Worm (Caenorhabditis elegans) whole organism, young adult: ENCODE measurements around the gene C11E4.7.

Experiments used
- B0035.1 ChIP-seq: sonication (generic microtip); optimal IDR thresholded peaks from 2 replicates; lab custom pipeline; 2016; ENCODE audit warnings: missing genetic modification characterization, mild to moderate bottlenecking, missing compliant biosample characterization, missing genotype, missing genetic modification reagents
- B0336.3 ChIP-seq: fragments of 200-800 bp; sonication (Bioruptor generic); IDR thresholded peaks from 2 replicates; pipeline ENCODE4 v1.3.6; 2022; ENCODE audit warnings: missing genetic modification characterization, missing compliant biosample characterization
- C17E4.6 ChIP-seq: fragments of 200-800 bp; sonication (Bioruptor generic); IDR thresholded peaks from 2 replicates; pipeline ENCODE4 v1.3.6; 2022; ENCODE audit warnings: missing genetic modification reagents, missing genetic modification characterization, missing compliant biosample characterization
- F22D6.2 ChIP-seq: sonication (generic microtip); optimal IDR thresholded peaks from 2 replicates; lab custom pipeline; 2016; ENCODE audit warnings: mild to moderate bottlenecking, missing genetic modification characterization, missing compliant biosample characterization
- F37B4.10 ChIP-seq: fragments of 200-800 bp; sonication (Bioruptor generic); IDR thresholded peaks from 2 replicates; pipeline ENCODE4 v1.3.6; 2022; ENCODE audit warnings: missing genetic modification characterization, missing compliant biosample characterization
- F57A8.1 ChIP-seq: fragments of 200-800 bp; sonication (Bioruptor generic); optimal IDR thresholded peaks from 2 replicates; lab custom pipeline; 2018; ENCODE audit warnings: mild to moderate bottlenecking, missing genetic modification characterization, moderate library complexity, missing compliant biosample characterization
- K12H6.12 ChIP-seq: fragments of 200-800 bp; sonication (Bioruptor generic); optimal IDR thresholded peaks from 2 replicates; lab custom pipeline; 2018; ENCODE audit warnings: mild to moderate bottlenecking, missing genetic modification characterization, missing compliant biosample characterization
- T07F8.4 ChIP-seq: sonication (generic microtip); optimal IDR thresholded peaks from 2 replicates; lab custom pipeline; 2016; ENCODE audit warnings: mild to moderate bottlenecking, missing genetic modification characterization, moderate library complexity, missing compliant biosample characterization
- Y53G8AR.9 ChIP-seq: fragments of 200-800 bp; sonication (Bioruptor generic); conservative IDR thresholded peaks from 2 replicates; pipeline ENCODE4 v1.3.6; 2022; ENCODE audit warnings: missing genetic modification reagents, missing genetic modification characterization, missing compliant biosample characterization
- Y67H2A.10 ChIP-seq: fragments of 200-800 bp; sonication (Bioruptor generic); conservative IDR thresholded peaks from 2 replicates; pipeline ENCODE4 v1.3.6; 2022; ENCODE audit warnings: missing genetic modification reagents, missing genetic modification characterization, missing compliant biosample characterization
- aptf-3 ChIP-seq: fragments of 200-800 bp; sonication (Bioruptor generic); IDR thresholded peaks from 2 replicates; pipeline ENCODE4 v1.3.6; 2022; ENCODE audit warnings: missing genetic modification characterization, missing compliant biosample characterization
- attf-5 ChIP-seq: fragments of 200-800 bp; sonication (Bioruptor generic); optimal IDR thresholded peaks from 2 replicates; lab custom pipeline; 2018; ENCODE audit warnings: mild to moderate bottlenecking, missing genetic modification characterization, missing compliant biosample characterization
- attf-6 ChIP-seq: fragments of 200-800 bp; sonication (Bioruptor generic); IDR thresholded peaks from 2 replicates; pipeline ENCODE4 v1.3.6; 2022; ENCODE audit warnings: missing genetic modification reagents, missing genetic modification characterization, missing compliant biosample characterization
- ceh-27 ChIP-seq: fragments of 200-800 bp; sonication (Bioruptor generic); optimal IDR thresholded peaks from 2 replicates; lab custom pipeline; 2018; ENCODE audit warnings: mild to moderate bottlenecking, missing genetic modification characterization, moderate library complexity, missing compliant biosample characterization
- ceh-79 ChIP-seq: sonication (generic microtip); optimal IDR thresholded peaks from 2 replicates; lab custom pipeline; 2017; ENCODE audit warnings: mild to moderate bottlenecking, missing genetic modification characterization, missing compliant biosample characterization
- dox-1 ChIP-seq: fragments of 200-800 bp; sonication (Bioruptor generic); IDR thresholded peaks from 2 replicates; pipeline ENCODE4 v1.3.6; 2022; ENCODE audit warnings: missing genetic modification reagents, missing genetic modification characterization, missing compliant biosample characterization
- efl-1 ChIP-seq: fragments of 150-350 bp; optimal IDR thresholded peaks from 2 replicates; lab custom pipeline; 2014; ENCODE audit warnings: missing biosample characterization, missing genetic modification reagents, missing genetic modification characterization
- egl-18 ChIP-seq: fragments of 200-800 bp; sonication (Bioruptor generic); IDR thresholded peaks from 2 replicates; pipeline ENCODE4 v1.3.6; 2022; ENCODE audit warnings: missing genetic modification reagents, missing genetic modification characterization, missing compliant biosample characterization
- egrh-3 ChIP-seq: fragments of 200-800 bp; sonication (Bioruptor generic); IDR thresholded peaks from 2 replicates; pipeline ENCODE4 v1.3.6; 2022; ENCODE audit warnings: missing genetic modification reagents, missing genetic modification characterization, missing compliant biosample characterization
- hlh-12 ChIP-seq: sonication (generic microtip); optimal IDR thresholded peaks from 2 replicates; lab custom pipeline; 2016; ENCODE audit warnings: missing genetic modification characterization, missing compliant biosample characterization
- let-526 ChIP-seq: fragments of 200-800 bp; sonication (Bioruptor generic); IDR thresholded peaks from 2 replicates; pipeline ENCODE4 v1.3.6; 2022; ENCODE audit warnings: missing genetic modification reagents, missing genetic modification characterization, missing compliant biosample characterization
- lin-26 ChIP-seq: fragments of 200-800 bp; sonication (Bioruptor generic); IDR thresholded peaks from 2 replicates; pipeline ENCODE4 v1.3.6; 2022; ENCODE audit warnings: missing genetic modification reagents, missing genetic modification characterization, missing compliant biosample characterization
- lin-35 ChIP-seq, 3 experiments: fragments of 150-350 bp in 2 of 3; sonication (generic microtip) in 1 of 3; optimal IDR thresholded peaks; 2 replicates each; lab custom pipeline; 2014 to 2018; ENCODE audit warnings: missing biosample characterization in 3 of 3, missing genetic modification characterization in 3 of 3, missing genetic modification reagents in 3 of 3
- lsl-1 ChIP-seq: fragments of 200-800 bp; sonication (Bioruptor generic); optimal IDR thresholded peaks from 2 replicates; lab custom pipeline; 2018; ENCODE audit warnings: mild to moderate bottlenecking, missing genetic modification characterization, moderate library complexity, missing compliant biosample characterization
- lsy-27 ChIP-seq: sonication (generic microtip); optimal IDR thresholded peaks from 2 replicates; lab custom pipeline; 2017; ENCODE audit warnings: missing genetic modification characterization, mild to moderate bottlenecking, missing compliant biosample characterization, antibody characterized with exemption, missing genotype, borderline replicate concordance; ENCODE audit not compliant: insufficient read depth
- madf-3 ChIP-seq: fragments of 200-800 bp; sonication (Bioruptor generic); IDR thresholded peaks from 2 replicates; pipeline ENCODE4 v1.3.6; 2022; ENCODE audit warnings: missing genetic modification reagents, missing genetic modification characterization, missing compliant biosample characterization
- mcd-1 ChIP-seq: fragments of 200-800 bp; sonication (Bioruptor generic); IDR thresholded peaks from 2 replicates; pipeline ENCODE4 v1.3.6; 2022; ENCODE audit warnings: missing genetic modification reagents, missing genetic modification characterization, missing compliant biosample characterization
- mel-28 ChIP-seq: sonication (generic microtip); optimal IDR thresholded peaks from 2 replicates; lab custom pipeline; 2016; ENCODE audit warnings: borderline replicate concordance, mild to moderate bottlenecking, missing genetic modification characterization, missing compliant biosample characterization
- mes-4 ChIP-seq: sonication (generic microtip); optimal IDR thresholded peaks from 2 replicates; lab custom pipeline; 2016; ENCODE audit warnings: missing genotype, missing genetic modification characterization, missing compliant biosample characterization
- nhr-120 ChIP-seq: fragments of 200-800 bp; sonication (Bioruptor generic); IDR thresholded peaks from 2 replicates; pipeline ENCODE4 v1.3.6; 2022; ENCODE audit warnings: missing genetic modification characterization, missing compliant biosample characterization
- nhr-27 ChIP-seq: fragments of 200-800 bp; sonication (Bioruptor generic); optimal IDR thresholded peaks from 2 replicates; lab custom pipeline; 2018; ENCODE audit warnings: mild to moderate bottlenecking, missing genetic modification characterization, moderate library complexity, missing compliant biosample characterization
- pbrm-1 ChIP-seq: fragments of 200-800 bp; sonication (Bioruptor generic); IDR thresholded peaks from 2 replicates; pipeline ENCODE4 v1.3.6; 2022; ENCODE audit warnings: missing genetic modification reagents, missing genetic modification characterization, missing compliant biosample characterization
- rec-8 ChIP-seq, 2 experiments: sonication (generic microtip); optimal IDR thresholded peaks; 2 replicates each; lab custom pipeline; 2016; ENCODE audit warnings: mild to moderate bottlenecking in 2 of 2, missing genetic modification characterization in 2 of 2, missing genetic modification reagents in 2 of 2, missing genotype in 2 of 2, missing biosample characterization in 1 of 2, missing compliant biosample characterization in 1 of 2, moderate library complexity in 1 of 2
- tlf-1 ChIP-seq: fragments of 200-800 bp; sonication (Bioruptor generic); optimal IDR thresholded peaks from 2 replicates; lab custom pipeline; 2018; ENCODE audit warnings: mild to moderate bottlenecking, missing genetic modification characterization, missing compliant biosample characterization
- xnd-1 ChIP-seq: sonication (generic microtip); optimal IDR thresholded peaks from 2 replicates; lab custom pipeline; 2016; ENCODE audit warnings: missing genotype, missing genetic modification reagents, missing genetic modification characterization, missing compliant biosample characterization
- zim-3 ChIP-seq: sonication (generic microtip); optimal IDR thresholded peaks from 2 replicates; lab custom pipeline; 2017; ENCODE audit warnings: mild to moderate bottlenecking, missing genetic modification characterization, moderate library complexity, missing compliant biosample characterization
- ztf-6 ChIP-seq: fragments of 200-800 bp; sonication (Bioruptor generic); IDR thresholded peaks from 2 replicates; pipeline ENCODE4 v1.3.6; 2022; ENCODE audit warnings: missing genetic modification reagents, missing genetic modification characterization, missing compliant biosample characterization

Gene C11E4.7

DNA sequence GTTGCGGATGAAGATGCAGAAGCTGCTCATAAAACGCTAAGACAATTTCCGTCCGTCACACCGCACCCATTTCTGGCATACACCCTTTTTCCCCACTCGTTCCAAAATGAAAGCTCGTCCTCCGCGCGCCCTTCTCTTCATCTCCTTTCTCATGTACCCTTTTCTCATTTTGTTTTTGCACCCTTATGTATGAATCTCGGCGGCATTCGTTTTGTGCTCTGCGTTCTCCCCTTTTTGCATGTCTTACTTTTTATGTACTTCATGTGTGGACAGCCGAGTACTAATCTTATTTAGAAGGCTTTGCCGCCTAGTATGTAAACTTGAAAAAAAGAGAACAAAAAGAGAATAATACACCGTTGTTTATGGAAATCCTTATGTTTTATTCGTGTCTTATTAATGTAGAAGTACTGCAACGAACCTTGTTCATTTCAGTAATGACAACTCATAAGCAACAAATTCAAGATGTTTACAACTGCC lies 31.1 kb downstream of the C11E4.7 start, which contains the start of gene F34H10.4:
Gene F34H10.4, plus strand, starts transcription at position 427 of the 477 bp plus-strand sequence.
- TF ChIP-seq B0035.1 (tag; lab: Kevin White, UChicago): no peak
- TF ChIP-seq efl-1 (GFP tag; lab: Kevin White, UChicago): no peak
- no peak for TF ChIP-seq dox-1 (GFP tag; lab: Robert Waterston, UW)
- no peak for TF ChIP-seq pbrm-1 (GFP tag; lab: Robert Waterston, UW)
- no peak for TF ChIP-seq aptf-3 (GFP tag; lab: Robert Waterston, UW)
- no peak for TF ChIP-seq nhr-27 (tag; lab: Kevin White, UChicago)
- TF ChIP-seq mel-28: no peak
- TF ChIP-seq egl-18 (GFP tag; lab: Robert Waterston, UW): no peak
- TF ChIP-seq attf-5 (GFP tag; lab: Kevin White, UChicago): no peak
- TF ChIP-seq K12H6.12 (tag; lab: Kevin White, UChicago): no peak
- no peak for TF ChIP-seq ceh-79 (tag; lab: Kevin White, UChicago)

- no peak for TF ChIP-seq lin-35 (GFP tag; optimal IDR thresholded peaks at IDR 0.05; lab: Kevin White, UChicago)
- TF ChIP-seq egl-18 (GFP tag; lab: Robert Waterston, UW): no peak
- no peak for TF ChIP-seq lsl-1 (GFP tag; lab: Kevin White, UChicago)
- no peak for TF ChIP-seq lin-26 (GFP tag; lab: Robert Waterston, UW)
- no peak for TF ChIP-seq rec-8 (tag; optimal IDR thresholded peaks at IDR 0.05; lab: Kevin White, UChicago)
- TF ChIP-seq mcd-1 (GFP tag; lab: Robert Waterston, UW): no peak
- no peak for TF ChIP-seq egrh-3 (GFP tag; lab: Robert Waterston, UW)
- no peak for TF ChIP-seq T07F8.4
- TF ChIP-seq nhr-120 (GFP tag; lab: Robert Waterston, UW): no peak
- TF ChIP-seq ceh-27 (GFP tag; lab: Kevin White, UChicago): no peak
- TF ChIP-seq xnd-1 (tag; lab: Kevin White, UChicago): no peak
- no peak for TF ChIP-seq mes-4
- TF ChIP-seq hlh-12 (tag; lab: Kevin White, UChicago): no peak
Measured at ce11 chrX:9653016-9653415, 36.0 kb downstream of the C11E4.7 start, which contains the start of gene aex-2. Gene aex-2, minus strand, starts transcription at chrX:9653116.

DNA sequence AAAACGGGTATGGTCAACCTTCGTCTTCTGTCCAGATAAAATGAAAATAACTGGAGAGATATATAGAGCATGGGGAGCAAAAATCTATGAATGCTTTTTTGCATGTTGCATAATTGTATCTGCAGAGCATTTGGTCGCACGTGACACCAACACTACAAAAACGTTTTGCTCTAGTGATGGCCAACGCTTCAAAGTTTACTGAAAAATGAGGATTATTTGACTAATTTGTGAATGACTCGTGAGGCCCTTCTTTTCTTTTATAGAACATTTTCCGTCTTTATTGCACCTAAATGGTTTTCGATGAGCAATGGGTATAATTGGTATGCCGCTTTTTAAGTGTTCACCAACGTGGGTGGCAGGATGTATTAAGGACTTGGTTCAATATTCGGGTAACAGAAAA lies 36.5 kb downstream of the C11E4.7 start:
- TF ChIP-seq F37B4.10 (GFP tag; lab: Robert Waterston, UW) (no peak), zim-3 (no peak), let-526 (GFP tag; lab: Robert Waterston, UW) (no peak), ztf-6 (GFP tag; lab: Robert Waterston, UW) (no peak), xnd-1 (tag; lab: Kevin White, UChicago) (no peak), F22D6.2 (tag; lab: Kevin White, UChicago) (no peak), Y67H2A.10 (GFP tag; lab: Robert Waterston, UW) (no peak), tlf-1 (GFP tag; lab: Kevin White, UChicago) (no peak), lin-35 (GFP tag; optimal IDR thresholded peaks at IDR 0.05; lab: Kevin White, UChicago) (no peak), C17E4.6 (GFP tag; lab: Robert Waterston, UW) (no peak), madf-3 (GFP tag; lab: Robert Waterston, UW) (no peak), Y53G8AR.9 (no peak), F57A8.1 (no peak), attf-6 (GFP tag; lab: Robert Waterston, UW) (no peak), lsy-27 (tag; lab: Kevin White, UChicago) (no peak), B0336.3 (GFP tag; lab: Robert Waterston, UW) (no peak)
- TF ChIP-seq, all 124 proteins: peak for 0
